Worm (Caenorhabditis elegans) whole organism, young adult: Measurements from ENCODE around the gene C14B9.2.

Source experiments
- B0035.1 ChIP-seq: sonication (generic microtip); optimal IDR thresholded peaks from 2 replicates; lab custom pipeline; 2016; ENCODE audit warnings: missing genetic modification characterization, mild to moderate bottlenecking, missing compliant biosample characterization, missing genotype, missing genetic modification reagents
- C06A6.2 ChIP-seq: fragments of 200-800 bp; sonication (Bioruptor generic); conservative IDR thresholded peaks from 2 replicates; pipeline ENCODE4 v1.3.6; 2022; ENCODE audit warnings: missing genetic modification characterization, missing compliant biosample characterization
- D2030.7 ChIP-seq: fragments of 200-800 bp; sonication (Bioruptor generic); IDR thresholded peaks from 2 replicates; pipeline ENCODE4 v1.3.6; 2022; ENCODE audit warnings: missing genetic modification reagents, missing genetic modification characterization, missing compliant biosample characterization
- F33H1.4 ChIP-seq: fragments of 200-800 bp; sonication (Bioruptor generic); IDR thresholded peaks from 2 replicates; pipeline ENCODE4 v1.3.6; 2022; ENCODE audit warnings: missing genetic modification reagents, missing genetic modification characterization, missing compliant biosample characterization
- F37B4.10 ChIP-seq: fragments of 200-800 bp; sonication (Bioruptor generic); IDR thresholded peaks from 2 replicates; pipeline ENCODE4 v1.3.6; 2022; ENCODE audit warnings: missing genetic modification characterization, missing compliant biosample characterization
- F39B2.1 ChIP-seq: fragments of 200-800 bp; sonication (Bioruptor generic); IDR thresholded peaks from 2 replicates; pipeline ENCODE4 v1.3.6; 2022; ENCODE audit warnings: missing genetic modification reagents, missing genetic modification characterization, missing compliant biosample characterization
- F49E8.2 ChIP-seq: sonication (generic microtip); optimal IDR thresholded peaks from 3 replicates; lab custom pipeline; 2017; ENCODE audit warnings: missing genetic modification characterization, mild to moderate bottlenecking, missing compliant biosample characterization, antibody characterized with exemption, moderate library complexity; ENCODE audit not compliant: insufficient read depth
- F57C9.4 ChIP-seq: sonication (generic microtip); optimal IDR thresholded peaks from 2 replicates; lab custom pipeline; 2017; ENCODE audit warnings: mild to moderate bottlenecking, missing genetic modification characterization, missing compliant biosample characterization
- K11D2.4 ChIP-seq: fragments of 200-800 bp; sonication (Bioruptor generic); IDR thresholded peaks from 2 replicates; pipeline ENCODE4 v1.3.6; 2022; ENCODE audit warnings: missing genetic modification reagents, missing genetic modification characterization, missing compliant biosample characterization
- Y53F4B.3 ChIP-seq: fragments of 200-800 bp; sonication (Bioruptor generic); IDR thresholded peaks from 2 replicates; pipeline ENCODE4 v1.3.6; 2022; ENCODE audit warnings: missing genetic modification reagents, missing genetic modification characterization, missing compliant biosample characterization
- Y53G8AR.9 ChIP-seq: fragments of 200-800 bp; sonication (Bioruptor generic); conservative IDR thresholded peaks from 2 replicates; pipeline ENCODE4 v1.3.6; 2022; ENCODE audit warnings: missing genetic modification reagents, missing genetic modification characterization, missing compliant biosample characterization
- Y67H2A.10 ChIP-seq: fragments of 200-800 bp; sonication (Bioruptor generic); conservative IDR thresholded peaks from 2 replicates; pipeline ENCODE4 v1.3.6; 2022; ENCODE audit warnings: missing genetic modification reagents, missing genetic modification characterization, missing compliant biosample characterization
- ZK185.1 ChIP-seq: sonication (generic microtip); optimal IDR thresholded peaks from 2 replicates; lab custom pipeline; 2016; ENCODE audit warnings: mild to moderate bottlenecking, missing genetic modification characterization, missing compliant biosample characterization; ENCODE audit not compliant: poor library complexity, severe bottlenecking
- athp-1 ChIP-seq: sonication (generic microtip); optimal IDR thresholded peaks from 2 replicates; lab custom pipeline; 2017; ENCODE audit warnings: mild to moderate bottlenecking, missing genetic modification characterization, missing compliant biosample characterization
- attf-3 ChIP-seq: fragments of 200-800 bp; sonication (Bioruptor generic); conservative IDR thresholded peaks from 2 replicates; pipeline ENCODE4 v1.3.6; 2022; ENCODE audit warnings: missing genetic modification reagents, missing genetic modification characterization, missing compliant biosample characterization
- bed-2 ChIP-seq: fragments of 200-800 bp; sonication (Bioruptor generic); IDR thresholded peaks from 2 replicates; pipeline ENCODE4 v1.3.6; 2022; ENCODE audit warnings: missing genetic modification reagents, missing genetic modification characterization, missing compliant biosample characterization
- cebp-2 ChIP-seq: fragments of 200-800 bp; sonication (Bioruptor generic); IDR thresholded peaks from 2 replicates; pipeline ENCODE4 v1.3.6; 2022; ENCODE audit warnings: missing genetic modification characterization, missing compliant biosample characterization
- ceh-100 ChIP-seq: fragments of 200-800 bp; sonication (Bioruptor generic); IDR thresholded peaks from 2 replicates; pipeline ENCODE4 v1.3.6; 2022; ENCODE audit warnings: missing genetic modification reagents, missing genetic modification characterization, missing compliant biosample characterization
- ceh-91 ChIP-seq: fragments of 200-800 bp; sonication (Bioruptor generic); IDR thresholded peaks from 2 replicates; pipeline ENCODE4 v1.3.6; 2022; ENCODE audit warnings: missing genetic modification reagents, missing genetic modification characterization, missing compliant biosample characterization
- die-1 ChIP-seq: sonication (generic microtip); optimal IDR thresholded peaks from 2 replicates; lab custom pipeline; 2016; ENCODE audit warnings: missing genotype, mild to moderate bottlenecking, missing genetic modification characterization, missing compliant biosample characterization
- dpl-1 ChIP-seq: fragments of 150-350 bp; optimal IDR thresholded peaks from 2 replicates; lab custom pipeline; 2014; ENCODE audit warnings: missing biosample characterization, missing genetic modification reagents, missing genetic modification characterization
- ekl-4 ChIP-seq: fragments of 200-800 bp; sonication (Bioruptor generic); IDR thresholded peaks from 2 replicates; pipeline ENCODE4 v1.3.6; 2022; ENCODE audit warnings: missing genetic modification reagents, missing genetic modification characterization, missing compliant biosample characterization
- him-1 ChIP-seq: sonication (generic microtip); optimal IDR thresholded peaks from 2 replicates; lab custom pipeline; 2016; ENCODE audit warnings: missing genotype, missing genetic modification reagents, missing genetic modification characterization, missing compliant biosample characterization
- hsf-1 ChIP-seq: fragments of 200-800 bp; sonication (Bioruptor generic); IDR thresholded peaks from 2 replicates; pipeline ENCODE4 v1.3.6; 2022; ENCODE audit warnings: missing genetic modification reagents, missing genetic modification characterization, missing compliant biosample characterization
- let-607 ChIP-seq, 2 experiments: fragments of 200-800 bp in 1 of 2; sonication (Bioruptor generic) in 1 of 2; sonication (generic microtip) in 1 of 2; optimal IDR thresholded peaks; 2 replicates each; lab custom pipeline; 2016 to 2018; ENCODE audit warnings: mild to moderate bottlenecking in 2 of 2, missing compliant biosample characterization in 2 of 2, missing genetic modification characterization in 2 of 2, moderate library complexity in 2 of 2, missing genotype in 1 of 2
- lin-40 ChIP-seq: sonication (generic microtip); optimal IDR thresholded peaks from 2 replicates; lab custom pipeline; 2016; ENCODE audit warnings: missing genetic modification characterization, mild to moderate bottlenecking, missing compliant biosample characterization, missing genotype, missing genetic modification reagents
- lin-54 ChIP-seq: fragments of 200-800 bp; sonication (Bioruptor generic); optimal IDR thresholded peaks from 2 replicates; lab custom pipeline; 2018; ENCODE audit warnings: mild to moderate bottlenecking, missing genetic modification characterization, missing compliant biosample characterization
- lsl-1 ChIP-seq: fragments of 200-800 bp; sonication (Bioruptor generic); optimal IDR thresholded peaks from 2 replicates; lab custom pipeline; 2018; ENCODE audit warnings: mild to moderate bottlenecking, missing genetic modification characterization, moderate library complexity, missing compliant biosample characterization
- madf-3 ChIP-seq: fragments of 200-800 bp; sonication (Bioruptor generic); IDR thresholded peaks from 2 replicates; pipeline ENCODE4 v1.3.6; 2022; ENCODE audit warnings: missing genetic modification reagents, missing genetic modification characterization, missing compliant biosample characterization
- mcd-1 ChIP-seq: fragments of 200-800 bp; sonication (Bioruptor generic); IDR thresholded peaks from 2 replicates; pipeline ENCODE4 v1.3.6; 2022; ENCODE audit warnings: missing genetic modification reagents, missing genetic modification characterization, missing compliant biosample characterization
- mes-4 ChIP-seq: sonication (generic microtip); optimal IDR thresholded peaks from 2 replicates; lab custom pipeline; 2016; ENCODE audit warnings: missing genotype, missing genetic modification characterization, missing compliant biosample characterization
- nfya-1 ChIP-seq: sonication (generic microtip); optimal IDR thresholded peaks from 2 replicates; lab custom pipeline; 2017; ENCODE audit warnings: antibody characterized with exemption, missing compliant biosample characterization, missing genetic modification characterization, borderline replicate concordance; ENCODE audit not compliant: insufficient read depth
- nhr-179 ChIP-seq: sonication (generic microtip); optimal IDR thresholded peaks from 2 replicates; lab custom pipeline; 2016; ENCODE audit warnings: mild to moderate bottlenecking, missing genetic modification characterization, missing compliant biosample characterization
- nhr-90 ChIP-seq: sonication (generic microtip); optimal IDR thresholded peaks from 2 replicates; lab custom pipeline; 2016; ENCODE audit warnings: missing genotype, mild to moderate bottlenecking, missing genetic modification characterization, missing compliant biosample characterization
- rcor-1 ChIP-seq: fragments of 200-800 bp; sonication (Bioruptor generic); IDR thresholded peaks from 2 replicates; pipeline ENCODE4 v1.3.6; 2022; ENCODE audit warnings: missing genetic modification reagents, missing genetic modification characterization, missing compliant biosample characterization
- rec-8 ChIP-seq, 2 experiments: sonication (generic microtip); optimal IDR thresholded peaks; 2 replicates each; lab custom pipeline; 2016; ENCODE audit warnings: mild to moderate bottlenecking in 2 of 2, missing genetic modification characterization in 2 of 2, missing genetic modification reagents in 2 of 2, missing genotype in 2 of 2, missing biosample characterization in 1 of 2, missing compliant biosample characterization in 1 of 2, moderate library complexity in 1 of 2
- snpc-1.1 ChIP-seq: sonication (generic microtip); optimal IDR thresholded peaks from 2 replicates; lab custom pipeline; 2017; ENCODE audit warnings: missing genetic modification characterization, mild to moderate bottlenecking, missing compliant biosample characterization, antibody characterized with exemption, moderate library complexity, missing genotype, missing genetic modification reagents; ENCODE audit not compliant: insufficient read depth
- somi-1 ChIP-seq: fragments of 200-800 bp; sonication (Bioruptor generic); optimal IDR thresholded peaks from 2 replicates; lab custom pipeline; 2018; ENCODE audit warnings: mild to moderate bottlenecking, missing genetic modification characterization, missing compliant biosample characterization
- tlf-1 ChIP-seq: fragments of 200-800 bp; sonication (Bioruptor generic); optimal IDR thresholded peaks from 2 replicates; lab custom pipeline; 2018; ENCODE audit warnings: mild to moderate bottlenecking, missing genetic modification characterization, missing compliant biosample characterization
- unc-130 ChIP-seq: sonication (generic microtip); optimal IDR thresholded peaks from 2 replicates; lab custom pipeline; 2016; ENCODE audit warnings: missing genetic modification reagents, missing genetic modification characterization, missing compliant biosample characterization
- unc-62 ChIP-seq: fragments of 150-350 bp; optimal IDR thresholded peaks from 2 replicates; lab custom pipeline; 2014; ENCODE audit warnings: missing biosample characterization, missing genetic modification reagents, missing genetic modification characterization
- ztf-18 ChIP-seq: sonication (generic microtip); optimal IDR thresholded peaks from 2 replicates; lab custom pipeline; 2016; ENCODE audit warnings: missing genotype, mild to moderate bottlenecking, missing genetic modification characterization, missing compliant biosample characterization
- ztf-22 ChIP-seq: fragments of 200-800 bp; sonication (Bioruptor generic); optimal IDR thresholded peaks from 2 replicates; lab custom pipeline; 2018; ENCODE audit warnings: mild to moderate bottlenecking, missing genetic modification characterization, moderate library complexity, missing compliant biosample characterization
- ztf-3 ChIP-seq: fragments of 200-800 bp; sonication (Bioruptor generic); optimal IDR thresholded peaks from 2 replicates; lab custom pipeline; 2018; ENCODE audit warnings: mild to moderate bottlenecking, missing genetic modification characterization, missing compliant biosample characterization

The C14B9.2 gene

ce11 chrIII:8144574-8145065, 11.2 kb downstream of the C14B9.2 start, which contains the start of the genes C14B9.8 and mrpl-18 (continued):
- TF ChIP-seq unc-62 (GFP tag; lab: Kevin White, UChicago) (no peak), F57C9.4 (no peak), B0035.1 (tag; lab: Kevin White, UChicago) (no peak), Y53G8AR.9 (GFP tag; lab: Robert Waterston, UW) (no peak), lin-54 (GFP tag; lab: Kevin White, UChicago) (peak; percentile 11), lin-40 (peak; percentile 27), lsl-1 (GFP tag; lab: Kevin White, UChicago) (peak; percentile 27), ceh-100 (GFP tag; lab: Robert Waterston, UW) (peak; percentile 58; the same call in 1 of the 2 replicates), cebp-2 (GFP tag; lab: Robert Waterston, UW) (no peak), him-1 (tag; lab: Kevin White, UChicago) (peak; percentile 29), K11D2.4 (GFP tag; lab: Robert Waterston, UW) (0 out of 2 replicates have a peak, but pooled peaks have one; percentile 18), F33H1.4 (GFP tag; lab: Robert Waterston, UW) (peak; percentile 55), let-607 (tag; optimal IDR thresholded peaks at IDR 0.05; lab: Kevin White, UChicago) (peak in 1 of 2 experiments; percentile 16), mcd-1 (peak; percentile 51; the same call in 1 of the 2 replicates), attf-3 (peak; percentile 49), ekl-4 (0 out of 2 replicates have a peak, but pooled peaks have one; percentile 32), ztf-18 (tag; lab: Kevin White, UChicago) (no peak), dpl-1 (no peak), ztf-22 (GFP tag; lab: Kevin White, UChicago) (no peak), madf-3 (GFP tag; lab: Robert Waterston, UW) (0 out of 2 replicates have a peak, but pooled peaks have one; percentile 14), rcor-1 (peak; percentile 51; the same call in 1 of the 2 replicates), ztf-3 (GFP tag; lab: Kevin White, UChicago) (no peak), D2030.7 (peak; percentile 46; the same call in 1 of the 2 replicates), athp-1 (tag; lab: Kevin White, UChicago) (no peak), tlf-1 (GFP tag; lab: Kevin White, UChicago) (no peak), unc-130 (GFP tag; lab: Kevin White, UChicago) (peak; percentile 73), F49E8.2 (tag; lab: Kevin White, UChicago) (no peak), bed-2 (0 out of 2 replicates have a peak, but pooled peaks have one; percentile 31), Y53F4B.3 (GFP tag; lab: Robert Waterston, UW) (no peak), nfya-1 (tag; lab: Kevin White, UChicago) (no peak), nhr-179 (tag; lab: Kevin White, UChicago) (no peak), ZK185.1 (peak; percentile 82), ceh-91 (GFP tag; lab: Robert Waterston, UW) (no peak), somi-1 (GFP tag; lab: Kevin White, UChicago) (no peak), F37B4.10 (GFP tag; lab: Robert Waterston, UW) (no peak), die-1 (no peak), rec-8 (tag; optimal IDR thresholded peaks at IDR 0.05; lab: Kevin White, UChicago) (peak; percentile 21 to 53)

- no peak for TF ChIP-seq C06A6.2 (GFP tag; lab: Robert Waterston, UW)
- no peak for TF ChIP-seq snpc-1.1 (tag; lab: Kevin White, UChicago)
- no peak for TF ChIP-seq F39B2.1 (GFP tag; lab: Robert Waterston, UW)
- TF ChIP-seq mes-4 (tag; lab: Kevin White, UChicago), result no peak
- TF ChIP-seq Y67H2A.10, result no peak
- no peak for TF ChIP-seq nhr-90 (tag; lab: Kevin White, UChicago)
- TF ChIP-seq madf-3 (GFP tag; lab: Robert Waterston, UW), result 0 out of 2 replicates have a peak, but pooled peaks have one; percentile 39
- TF ChIP-seq hsf-1 (GFP tag; lab: Robert Waterston, UW), result 0 out of 2 replicates have a peak, but pooled peaks have one; percentile 30
- TF ChIP-seq ztf-22 (GFP tag; lab: Kevin White, UChicago), result no peak
- TF ChIP-seq F49E8.2 (tag; lab: Kevin White, UChicago), result no peak
Observed at ce11 chrIII:8145971-8146370, 12.5 kb downstream of the C14B9.2 start.
